Worm (Caenorhabditis elegans) whole organism, young adult: ENCODE results near the gene F42F12.4.

ENCODE experiments used
- C17E4.6 ChIP-seq: fragments of 200-800 bp; sonication (Bioruptor generic); IDR thresholded peaks from 2 replicates; pipeline ENCODE4 v1.3.6; 2022; ENCODE audit warnings: missing genetic modification reagents, missing genetic modification characterization, missing compliant biosample characterization
- F33H1.4 ChIP-seq: fragments of 200-800 bp; sonication (Bioruptor generic); IDR thresholded peaks from 2 replicates; pipeline ENCODE4 v1.3.6; 2022; ENCODE audit warnings: missing genetic modification reagents, missing genetic modification characterization, missing compliant biosample characterization
- F39B2.1 ChIP-seq: fragments of 200-800 bp; sonication (Bioruptor generic); IDR thresholded peaks from 2 replicates; pipeline ENCODE4 v1.3.6; 2022; ENCODE audit warnings: missing genetic modification reagents, missing genetic modification characterization, missing compliant biosample characterization
- F49E8.2 ChIP-seq: sonication (generic microtip); optimal IDR thresholded peaks from 3 replicates; lab custom pipeline; 2017; ENCODE audit warnings: missing genetic modification characterization, mild to moderate bottlenecking, missing compliant biosample characterization, antibody characterized with exemption, moderate library complexity; ENCODE audit not compliant: insufficient read depth
- F52B5.7 ChIP-seq: sonication (generic microtip); optimal IDR thresholded peaks from 2 replicates; lab custom pipeline; 2016; ENCODE audit warnings: mild to moderate bottlenecking, missing genetic modification characterization, missing compliant biosample characterization
- F55B11.4 ChIP-seq: sonication (generic microtip); optimal IDR thresholded peaks from 2 replicates; lab custom pipeline; 2016; ENCODE audit warnings: missing compliant biosample characterization, missing genetic modification characterization, borderline replicate concordance; ENCODE audit not compliant: insufficient read depth
- F57A8.1 ChIP-seq: fragments of 200-800 bp; sonication (Bioruptor generic); optimal IDR thresholded peaks from 2 replicates; lab custom pipeline; 2018; ENCODE audit warnings: mild to moderate bottlenecking, missing genetic modification characterization, moderate library complexity, missing compliant biosample characterization
- T07F8.4 ChIP-seq: sonication (generic microtip); optimal IDR thresholded peaks from 2 replicates; lab custom pipeline; 2016; ENCODE audit warnings: mild to moderate bottlenecking, missing genetic modification characterization, moderate library complexity, missing compliant biosample characterization
- Y53G8AR.9 ChIP-seq: fragments of 200-800 bp; sonication (Bioruptor generic); conservative IDR thresholded peaks from 2 replicates; pipeline ENCODE4 v1.3.6; 2022; ENCODE audit warnings: missing genetic modification reagents, missing genetic modification characterization, missing compliant biosample characterization
- Y95B8A.8 ChIP-seq: fragments of 200-800 bp; sonication (Bioruptor generic); IDR thresholded peaks from 2 replicates; pipeline ENCODE4 v1.3.6; 2022; ENCODE audit warnings: missing genetic modification reagents, missing genetic modification characterization, missing compliant biosample characterization
- ZK185.1 ChIP-seq: sonication (generic microtip); optimal IDR thresholded peaks from 2 replicates; lab custom pipeline; 2016; ENCODE audit warnings: mild to moderate bottlenecking, missing genetic modification characterization, missing compliant biosample characterization; ENCODE audit not compliant: poor library complexity, severe bottlenecking
- aptf-3 ChIP-seq: fragments of 200-800 bp; sonication (Bioruptor generic); IDR thresholded peaks from 2 replicates; pipeline ENCODE4 v1.3.6; 2022; ENCODE audit warnings: missing genetic modification characterization, missing compliant biosample characterization
- athp-1 ChIP-seq: sonication (generic microtip); optimal IDR thresholded peaks from 2 replicates; lab custom pipeline; 2017; ENCODE audit warnings: mild to moderate bottlenecking, missing genetic modification characterization, missing compliant biosample characterization
- attf-6 ChIP-seq: fragments of 200-800 bp; sonication (Bioruptor generic); IDR thresholded peaks from 2 replicates; pipeline ENCODE4 v1.3.6; 2022; ENCODE audit warnings: missing genetic modification reagents, missing genetic modification characterization, missing compliant biosample characterization
- bed-2 ChIP-seq: fragments of 200-800 bp; sonication (Bioruptor generic); IDR thresholded peaks from 2 replicates; pipeline ENCODE4 v1.3.6; 2022; ENCODE audit warnings: missing genetic modification reagents, missing genetic modification characterization, missing compliant biosample characterization
- cebp-2 ChIP-seq: fragments of 200-800 bp; sonication (Bioruptor generic); IDR thresholded peaks from 2 replicates; pipeline ENCODE4 v1.3.6; 2022; ENCODE audit warnings: missing genetic modification characterization, missing compliant biosample characterization
- dox-1 ChIP-seq: fragments of 200-800 bp; sonication (Bioruptor generic); IDR thresholded peaks from 2 replicates; pipeline ENCODE4 v1.3.6; 2022; ENCODE audit warnings: missing genetic modification reagents, missing genetic modification characterization, missing compliant biosample characterization
- dpff-1 ChIP-seq: sonication (generic microtip); optimal IDR thresholded peaks from 2 replicates; lab custom pipeline; 2017; ENCODE audit warnings: mild to moderate bottlenecking, missing genetic modification characterization, missing compliant biosample characterization
- efl-1 ChIP-seq: fragments of 150-350 bp; optimal IDR thresholded peaks from 2 replicates; lab custom pipeline; 2014; ENCODE audit warnings: missing biosample characterization, missing genetic modification reagents, missing genetic modification characterization
- egl-44 ChIP-seq: fragments of 200-800 bp; sonication (Bioruptor generic); IDR thresholded peaks from 2 replicates; pipeline ENCODE4 v1.3.6; 2022; ENCODE audit warnings: missing genetic modification reagents, missing genetic modification characterization, missing compliant biosample characterization
- ekl-4 ChIP-seq: fragments of 200-800 bp; sonication (Bioruptor generic); IDR thresholded peaks from 2 replicates; pipeline ENCODE4 v1.3.6; 2022; ENCODE audit warnings: missing genetic modification reagents, missing genetic modification characterization, missing compliant biosample characterization
- ets-4 ChIP-seq: fragments of 200-800 bp; sonication (Bioruptor generic); optimal IDR thresholded peaks from 2 replicates; lab custom pipeline; 2018; ENCODE audit warnings: mild to moderate bottlenecking, missing genetic modification characterization, missing compliant biosample characterization
- fkh-3 ChIP-seq: sonication (generic microtip); optimal IDR thresholded peaks from 2 replicates; lab custom pipeline; 2016; ENCODE audit warnings: mild to moderate bottlenecking, missing genetic modification characterization, missing compliant biosample characterization
- gei-17 ChIP-seq: fragments of 200-800 bp; sonication (Bioruptor generic); optimal IDR thresholded peaks from 2 replicates; lab custom pipeline; 2018; ENCODE audit warnings: mild to moderate bottlenecking, missing genetic modification characterization, missing compliant biosample characterization
- him-1 ChIP-seq: sonication (generic microtip); optimal IDR thresholded peaks from 2 replicates; lab custom pipeline; 2016; ENCODE audit warnings: missing genotype, missing genetic modification reagents, missing genetic modification characterization, missing compliant biosample characterization
- hmg-1.2 ChIP-seq: fragments of 200-800 bp; sonication (Bioruptor generic); IDR thresholded peaks from 2 replicates; pipeline ENCODE4 v1.3.6; 2022; ENCODE audit warnings: missing genetic modification reagents, missing genetic modification characterization, missing compliant biosample characterization
- lin-26 ChIP-seq: fragments of 200-800 bp; sonication (Bioruptor generic); IDR thresholded peaks from 2 replicates; pipeline ENCODE4 v1.3.6; 2022; ENCODE audit warnings: missing genetic modification reagents, missing genetic modification characterization, missing compliant biosample characterization
- lir-1 ChIP-seq: fragments of 200-800 bp; sonication (Bioruptor generic); conservative IDR thresholded peaks from 2 replicates; pipeline ENCODE4 v1.3.6; 2022; ENCODE audit warnings: missing genetic modification reagents, missing genetic modification characterization, missing compliant biosample characterization
- lsl-1 ChIP-seq: fragments of 200-800 bp; sonication (Bioruptor generic); optimal IDR thresholded peaks from 2 replicates; lab custom pipeline; 2018; ENCODE audit warnings: mild to moderate bottlenecking, missing genetic modification characterization, moderate library complexity, missing compliant biosample characterization
- lsy-27 ChIP-seq: sonication (generic microtip); optimal IDR thresholded peaks from 2 replicates; lab custom pipeline; 2017; ENCODE audit warnings: missing genetic modification characterization, mild to moderate bottlenecking, missing compliant biosample characterization, antibody characterized with exemption, missing genotype, borderline replicate concordance; ENCODE audit not compliant: insufficient read depth
- madf-6 ChIP-seq: fragments of 200-800 bp; sonication (Bioruptor generic); IDR thresholded peaks from 2 replicates; pipeline ENCODE4 v1.3.6; 2022; ENCODE audit warnings: missing genetic modification reagents, missing genetic modification characterization, missing compliant biosample characterization
- nfya-2 ChIP-seq: fragments of 200-800 bp; sonication (Bioruptor generic); IDR thresholded peaks from 2 replicates; pipeline ENCODE4 v1.3.6; 2022; ENCODE audit warnings: missing genetic modification reagents, missing genetic modification characterization, missing compliant biosample characterization
- nfyb-1 ChIP-seq: fragments of 200-800 bp; sonication (Bioruptor generic); IDR thresholded peaks from 2 replicates; pipeline ENCODE4 v1.3.6; 2022; ENCODE audit warnings: missing genetic modification reagents, missing genetic modification characterization, missing compliant biosample characterization
- nhr-120 ChIP-seq: fragments of 200-800 bp; sonication (Bioruptor generic); IDR thresholded peaks from 2 replicates; pipeline ENCODE4 v1.3.6; 2022; ENCODE audit warnings: missing genetic modification characterization, missing compliant biosample characterization
- pha-4 ChIP-seq: fragments of 150-350 bp; sonication (generic microtip); optimal IDR thresholded peaks from 2 replicates; lab custom pipeline; 2014; ENCODE audit warnings: missing biosample characterization, missing genetic modification reagents, missing genetic modification characterization
- repo-1 ChIP-seq: sonication (generic microtip); optimal IDR thresholded peaks from 2 replicates; lab custom pipeline; 2017; ENCODE audit warnings: mild to moderate bottlenecking, missing genetic modification characterization, missing compliant biosample characterization
- rpc-1 ChIP-seq, 2 experiments: fragments of 150-350 bp in 1 of 2; sonication (generic microtip) in 1 of 2; optimal IDR thresholded peaks; 2 replicates each; lab custom pipeline; 2014 to 2018; ENCODE audit warnings: missing biosample characterization in 1 of 2, missing genetic modification characterization in 1 of 2, missing genetic modification reagents in 1 of 2, missing genotype in 1 of 2
- sdz-38 ChIP-seq: sonication (generic microtip); optimal IDR thresholded peaks from 2 replicates; lab custom pipeline; 2016; ENCODE audit warnings: missing genotype, missing genetic modification characterization, missing compliant biosample characterization
- sea-2 ChIP-seq: fragments of 200-800 bp; sonication (Bioruptor generic); IDR thresholded peaks from 2 replicates; pipeline ENCODE4 v1.3.6; 2022; ENCODE audit warnings: missing genetic modification characterization, missing compliant biosample characterization
- snpc-4 ChIP-seq, 5 experiments: fragments of 150-350 bp in 1 of 5; sonication (generic microtip) in 4 of 5; optimal IDR thresholded peaks; 2 replicates each; lab custom pipeline; 2014 to 2018; ENCODE audit warnings: missing genetic modification characterization in 5 of 5, missing biosample characterization in 3 of 5, antibody characterized with exemption in 2 of 5, mild to moderate bottlenecking in 2 of 5, missing compliant biosample characterization in 2 of 5, missing genotype in 2 of 5, moderate library complexity in 2 of 5, missing genetic modification reagents in 1 of 5
- sptf-2 ChIP-seq: fragments of 200-800 bp; sonication (Bioruptor generic); optimal IDR thresholded peaks from 2 replicates; lab custom pipeline; 2018; ENCODE audit warnings: mild to moderate bottlenecking, missing genetic modification characterization, missing compliant biosample characterization
- tbp1 ChIP-seq: fragments of 200-800 bp; sonication (Bioruptor generic); optimal IDR thresholded peaks from 2 replicates; lab custom pipeline; 2018; ENCODE audit warnings: mild to moderate bottlenecking, missing genetic modification characterization, missing compliant biosample characterization
- ztf-18 ChIP-seq: sonication (generic microtip); optimal IDR thresholded peaks from 2 replicates; lab custom pipeline; 2016; ENCODE audit warnings: missing genotype, mild to moderate bottlenecking, missing genetic modification characterization, missing compliant biosample characterization
- ztf-25 ChIP-seq: fragments of 200-800 bp; sonication (Bioruptor generic); IDR thresholded peaks from 2 replicates; pipeline ENCODE4 v1.3.6; 2022; ENCODE audit warnings: missing genetic modification reagents, missing genetic modification characterization, missing compliant biosample characterization

The F42F12.4 gene

DNA sequence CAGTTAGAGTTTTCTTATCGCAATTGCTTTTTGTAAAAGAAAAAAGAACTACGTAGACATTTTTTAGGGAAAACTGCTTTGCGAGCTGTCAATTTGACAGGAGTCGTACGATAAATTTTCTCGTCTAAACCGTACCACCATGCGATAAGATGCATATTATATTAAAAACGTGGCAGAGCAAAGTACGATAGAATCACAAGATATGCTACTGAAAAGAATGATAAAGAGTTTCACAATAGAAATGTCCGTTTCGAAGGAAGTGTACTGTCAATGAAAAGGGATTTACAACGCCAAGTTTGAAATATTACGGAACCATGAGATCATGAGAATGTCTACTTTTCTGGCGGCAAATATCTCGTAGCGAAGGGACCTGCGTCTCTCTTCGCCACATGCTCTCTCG is 12.1 kb upstream of the F42F12.4 start, which contains the start of gene F19H6.5:
Gene F19H6.5 (minus strand): TSS at position 101 of the 400 bp plus-strand sequence.
- TF ChIP-seq hmg-1.2 (peak; percentile 27; the same call in 1 of the 2 replicates), F55B11.4 (tag; lab: Kevin White, UChicago) (no peak)

- peak; percentile 29; the same call in 1 of the 2 replicates for TF ChIP-seq bed-2 (GFP tag; lab: Robert Waterston, UW)
- TF ChIP-seq sptf-2 (GFP tag; lab: Kevin White, UChicago) = peak; percentile 38
- TF ChIP-seq lir-1 (GFP tag; lab: Robert Waterston, UW) = peak; percentile 81
- peak; percentile 77 for TF ChIP-seq C17E4.6 (GFP tag; lab: Robert Waterston, UW)
- no peak for TF ChIP-seq madf-6 (GFP tag; lab: Robert Waterston, UW)
- peak; percentile 97 for TF ChIP-seq pha-4 (tag; lab: Kevin White, UChicago)
- peak; percentile 97 for TF ChIP-seq Y53G8AR.9
- no peak for TF ChIP-seq attf-6
- TF ChIP-seq F55B11.4 (tag; lab: Kevin White, UChicago) = no peak
- peak; percentile 51 for TF ChIP-seq snpc-4 (GFP tag; optimal IDR thresholded peaks at IDR 0.05; lab: Kevin White, UChicago)
- peak; percentile 71 to 86 (median 82) for TF ChIP-seq snpc-4 (tag; optimal IDR thresholded peaks at IDR 0.05; lab: Kevin White, UChicago)
- TF ChIP-seq repo-1 (tag; lab: Kevin White, UChicago) = peak; percentile 99
- TF ChIP-seq sea-2 (GFP tag; lab: Robert Waterston, UW) = no peak
- peak; percentile 86 for TF ChIP-seq dpff-1 (tag; lab: Kevin White, UChicago)
- peak; percentile 73 for TF ChIP-seq ekl-4
- TF ChIP-seq fkh-3 (tag; lab: Kevin White, UChicago) = no peak
- TF ChIP-seq nfyb-1 (GFP tag; lab: Robert Waterston, UW) = peak; percentile 95
- no peak for TF ChIP-seq F33H1.4 (GFP tag; lab: Robert Waterston, UW)
- TF ChIP-seq lsl-1 = no peak
- peak; percentile 99 for TF ChIP-seq ZK185.1
- TF ChIP-seq F39B2.1 (GFP tag; lab: Robert Waterston, UW) = no peak
- peak; percentile 77 for TF ChIP-seq F52B5.7 (tag; lab: Kevin White, UChicago)
- TF ChIP-seq hmg-1.2 = peak; percentile 81
- TF ChIP-seq dox-1 (GFP tag; lab: Robert Waterston, UW) = peak; percentile 96
- TF ChIP-seq aptf-3 = no peak
- TF ChIP-seq lin-26 (GFP tag; lab: Robert Waterston, UW) = peak; percentile 73
- no peak for TF ChIP-seq ztf-25 (GFP tag; lab: Robert Waterston, UW)
- TF ChIP-seq tbp1 (GFP tag; lab: Kevin White, UChicago) = peak; percentile 80
- TF ChIP-seq F49E8.2 (tag; lab: Kevin White, UChicago) = no peak
- TF ChIP-seq efl-1 (GFP tag; lab: Kevin White, UChicago) = no peak
- TF ChIP-seq gei-17 (GFP tag; lab: Kevin White, UChicago) = peak; percentile 97
- no peak for TF ChIP-seq him-1 (tag; lab: Kevin White, UChicago)
- TF ChIP-seq egl-44 (GFP tag; lab: Robert Waterston, UW) = peak; percentile 87
- TF ChIP-seq cebp-2 (GFP tag; lab: Robert Waterston, UW) = peak; percentile 93; the same call in 1 of the 2 replicates
- TF ChIP-seq athp-1 (tag; lab: Kevin White, UChicago) = peak; percentile 46
- peak; percentile 89 for TF ChIP-seq ets-4
- TF ChIP-seq ztf-18 (tag; lab: Kevin White, UChicago) = peak; percentile 79
- TF ChIP-seq nfya-2 (GFP tag; lab: Robert Waterston, UW) = no peak
- TF ChIP-seq lsy-27 (tag; lab: Kevin White, UChicago) = no peak
- no peak for TF ChIP-seq nhr-120 (GFP tag; lab: Robert Waterston, UW)
- TF ChIP-seq sdz-38 (tag; lab: Kevin White, UChicago) = no peak
- TF ChIP-seq F57A8.1 (GFP tag; lab: Kevin White, UChicago) = peak; percentile 85
- TF ChIP-seq Y95B8A.8 (GFP tag; lab: Robert Waterston, UW) = no peak
- peak; percentile 85 for TF ChIP-seq T07F8.4
- TF ChIP-seq rpc-1 (optimal IDR thresholded peaks at IDR 0.05; lab: Kevin White, UChicago) = peak; percentile 15
- no peak for TF ChIP-seq rpc-1 (tag; optimal IDR thresholded peaks at IDR 0.05; lab: Kevin White, UChicago)
These were observed 10.3 kb upstream of the F42F12.4 start for ce11 chrX:12362951-12363486.
